Worm (Caenorhabditis elegans): ENCODE measurements around the gene C50H2.5.

DNA sequence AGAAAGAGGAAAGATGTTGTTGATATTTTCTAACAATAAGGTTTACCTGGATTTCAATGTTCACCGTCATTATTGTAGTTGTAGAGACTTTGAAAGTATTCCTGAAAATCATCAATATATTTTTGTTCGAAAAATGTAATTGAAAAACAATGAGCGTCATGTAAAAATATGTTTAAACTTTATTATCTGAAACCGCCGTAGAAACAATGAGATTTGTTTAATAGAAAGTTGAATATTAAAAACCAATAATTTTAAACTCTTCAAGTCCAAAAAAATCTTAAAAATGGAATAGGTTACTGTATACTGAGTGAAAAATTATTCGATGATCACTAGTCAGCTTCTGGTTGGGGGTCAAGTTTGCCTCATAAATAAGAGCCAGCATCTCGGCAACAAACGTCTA lies 39.7 kb downstream of the C50H2.5 start, which contains the start of gene anmt-3:
- no peak for TF ChIP-seq him-1 (tag; optimal IDR thresholded peaks at IDR 0.05)
- TF ChIP-seq dao-5 (tag; optimal IDR thresholded peaks at IDR 0.05): no peak
- no peak for TF ChIP-seq W03F9.2 (tag; optimal IDR thresholded peaks at IDR 0.05)
